Fruit fly (Drosophila melanogaster) Kc167 (cell line): Measurements from ENCODE around the gene Hsp27.

Experiments
- Myc ChIP-seq: fragments of >200 bp; optimal IDR thresholded peaks from 2 replicates; lab custom pipeline; 2017; ENCODE audit warnings: missing external identifiers
- Sin3A ChIP-seq: fragments of >200 bp; optimal IDR thresholded peaks from 2 replicates; lab custom pipeline; 2018; ENCODE audit warnings: missing external identifiers
- h ChIP-seq: fragments of >200 bp; optimal IDR thresholded peaks from 3 replicates; lab custom pipeline; 2018; ENCODE audit warnings: missing external identifiers
- insv ChIP-seq: fragments of >200 bp; optimal IDR thresholded peaks from 3 replicates; lab custom pipeline; 2018; ENCODE audit warnings: missing external identifiers
- psq ChIP-seq: fragments of >200 bp; optimal IDR thresholded peaks from 2 replicates; lab custom pipeline; 2017; ENCODE audit warnings: missing external identifiers
- ttk ChIP-seq: sonication (Bioruptor generic); optimal IDR thresholded peaks from 2 replicates; lab custom pipeline; 2017; ENCODE audit warnings: missing external identifiers

Gene Hsp27

DNA sequence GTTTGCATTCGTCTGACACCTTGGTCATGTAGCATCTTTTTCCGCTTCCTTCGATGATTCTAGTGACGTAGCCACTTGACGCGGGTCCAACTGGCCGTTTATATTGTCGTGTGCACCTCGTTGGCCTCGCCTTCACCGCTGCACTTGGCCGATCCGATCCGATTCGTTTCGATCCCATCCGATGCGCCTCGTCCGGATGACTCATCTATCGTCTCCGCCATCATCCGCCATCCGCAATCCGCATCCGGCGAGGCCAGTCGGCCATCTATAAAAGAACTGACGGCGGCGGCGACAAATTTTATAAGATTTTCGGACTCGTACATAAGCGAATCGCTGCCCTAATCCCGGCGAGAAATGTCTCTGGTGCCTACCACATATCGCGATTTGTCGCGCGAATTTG is 8.7 kb upstream of the Hsp27 start, which contains the start of gene CG4461:
Gene CG4461 (plus strand): TSS at position 301 of the 400 bp plus-strand sequence.
- TF ChIP-seq h (no peak), Myc (lab: Kevin White, UChicago) (no peak), ttk (lab: Kevin White, UChicago) (no peak), insv (lab: Kevin White, UChicago) (no peak), psq (lab: Kevin White, UChicago) (no peak), Sin3A (lab: Kevin White, UChicago) (no peak)

DNA sequence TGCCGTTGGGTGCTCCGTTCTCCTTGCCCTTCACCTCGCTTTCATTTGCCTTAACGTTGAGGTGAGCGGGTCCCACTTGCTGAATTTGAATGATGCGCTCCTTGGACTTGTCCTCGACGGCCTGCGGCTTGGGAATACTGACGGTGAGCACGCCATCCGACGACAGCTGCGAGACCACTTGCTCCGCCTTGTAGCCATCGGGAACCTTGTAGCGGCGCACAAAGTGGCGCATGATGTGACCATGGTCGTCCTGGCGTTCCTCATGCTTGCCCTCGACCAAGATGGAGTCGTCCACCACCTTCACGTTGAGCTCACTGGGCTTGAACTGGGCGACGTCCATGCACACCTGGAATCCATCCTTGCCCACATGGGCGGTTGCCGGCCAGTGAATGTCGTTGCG is 7.3 kb upstream of the Hsp27 start:
- no peak for TF ChIP-seq Myc (lab: Kevin White, UChicago)
- TF ChIP-seq h, result no peak
- no peak for TF ChIP-seq insv (lab: Kevin White, UChicago)
- TF ChIP-seq Sin3A (lab: Kevin White, UChicago), result no peak
- no peak for TF ChIP-seq psq (lab: Kevin White, UChicago)

DNA sequence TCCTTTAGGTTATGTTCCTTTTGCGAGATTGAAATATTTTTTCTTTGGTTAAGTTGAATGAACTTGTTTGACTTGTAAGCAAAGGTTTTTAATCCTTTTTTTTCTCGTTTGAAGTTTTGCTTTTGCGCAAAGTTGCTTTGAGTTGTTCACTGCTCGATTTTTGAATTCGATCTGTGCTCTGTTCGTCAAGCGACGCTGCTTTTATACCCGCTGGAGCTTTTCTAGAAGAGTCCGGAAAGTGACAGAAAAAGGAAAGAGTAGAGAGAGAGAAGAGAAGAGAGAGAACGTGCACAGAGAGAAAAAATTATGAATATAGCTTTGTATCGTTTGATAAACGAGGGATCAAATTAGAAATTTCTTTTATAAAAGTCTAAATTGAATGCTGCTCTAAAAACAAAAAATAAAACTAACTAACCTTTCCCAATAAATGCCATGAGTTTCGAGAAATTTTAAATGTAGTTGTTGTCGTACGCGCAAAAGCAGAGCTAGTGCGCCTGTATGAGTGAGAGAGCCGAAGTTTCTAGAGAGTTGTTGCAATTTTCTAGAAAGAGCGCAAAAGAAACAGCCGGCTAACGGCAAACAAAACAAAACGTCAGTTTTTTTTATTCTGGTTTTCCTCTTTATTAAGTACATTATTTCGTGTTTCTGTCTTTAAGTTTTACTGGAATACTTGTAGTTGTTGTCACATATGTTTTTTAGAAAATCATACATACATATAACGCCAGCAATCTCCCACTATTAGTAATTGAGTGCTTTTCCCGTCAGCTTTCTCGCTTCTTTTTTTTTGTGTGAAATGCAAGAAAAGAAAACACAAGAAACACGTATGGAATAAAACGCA is 6.4 kb upstream of the Hsp27 start, which contains the start of gene Hsp26:
Gene Hsp26 (minus strand): TSS at position 230 of the 838 bp plus-strand sequence.
- no peak for TF ChIP-seq Myc (lab: Kevin White, UChicago)
- no peak for TF ChIP-seq Sin3A (lab: Kevin White, UChicago)
- TF ChIP-seq h, result no peak

DNA sequence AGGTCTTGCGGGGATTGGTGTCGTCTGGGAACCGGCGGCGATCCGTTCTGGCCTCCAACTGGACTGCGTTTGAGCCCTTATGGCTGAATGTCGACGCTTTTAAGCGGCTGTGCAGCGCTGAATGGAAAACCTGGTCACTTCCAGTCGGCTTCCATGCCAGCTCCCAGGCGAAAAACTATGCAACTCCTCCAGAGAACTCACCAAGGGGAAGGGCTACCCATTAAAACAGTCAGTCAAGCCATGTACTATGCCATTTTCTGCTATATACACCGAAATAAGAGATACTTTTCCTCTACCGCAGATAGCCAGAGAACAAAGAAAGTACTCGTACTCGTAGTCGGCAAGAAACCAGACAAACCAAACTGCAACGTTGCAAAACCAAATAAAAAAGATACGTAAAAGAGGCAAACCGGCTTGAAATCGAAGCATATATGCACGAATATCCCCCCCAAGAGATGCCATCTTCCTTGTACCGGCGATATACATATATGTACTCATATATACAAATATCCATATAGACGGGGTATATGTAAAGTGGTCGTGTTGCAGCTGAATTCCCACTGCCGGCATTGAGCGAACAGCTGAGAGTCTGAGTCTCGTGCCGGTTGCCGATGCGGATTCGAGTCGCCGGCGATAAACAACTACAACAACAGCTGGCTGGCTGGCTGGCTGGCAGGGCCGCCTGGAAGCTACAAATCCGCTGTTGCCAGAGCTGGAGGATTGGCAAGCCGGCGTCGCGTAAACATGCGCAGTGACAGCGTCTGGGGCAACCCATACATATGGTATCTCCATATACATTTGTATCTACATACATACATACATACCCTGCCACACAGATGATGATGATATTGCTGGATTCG is 4.1 kb upstream of the Hsp27 start, which contains the start of gene Hsp67Ba:
Gene Hsp67Ba (minus strand): TSS at position 51 of the 860 bp plus-strand sequence.
- TF ChIP-seq h (no peak), insv (lab: Kevin White, UChicago) (no peak), ttk (lab: Kevin White, UChicago) (no peak), Sin3A (lab: Kevin White, UChicago) (no peak), Myc (lab: Kevin White, UChicago) (no peak), psq (lab: Kevin White, UChicago) (no peak)

DNA sequence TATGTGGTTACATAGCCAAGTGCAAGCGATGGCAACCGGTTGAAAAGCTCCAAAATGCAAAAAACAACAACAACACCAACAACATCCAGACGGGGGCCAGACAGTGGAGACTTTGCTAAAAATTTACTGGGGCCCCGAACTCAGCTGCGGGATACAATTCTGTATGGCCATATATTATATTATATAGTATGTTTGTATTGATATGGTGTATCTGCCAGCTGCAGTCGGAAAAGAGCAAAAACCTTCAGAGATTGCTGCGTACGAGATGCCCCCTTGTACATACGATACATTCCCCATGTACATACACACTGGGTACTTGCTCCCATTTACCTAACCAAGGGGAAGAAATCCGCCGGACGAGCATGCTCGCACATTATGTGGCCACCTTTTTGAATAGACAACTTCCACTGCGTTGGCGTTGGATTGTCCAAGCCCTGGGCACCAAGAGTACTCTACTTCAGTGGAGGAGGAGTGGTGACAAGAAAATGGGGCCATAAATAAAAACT is 3.5 kb upstream of the Hsp27 start:
- TF ChIP-seq Myc (lab: Kevin White, UChicago) (no peak), ttk (lab: Kevin White, UChicago) (no peak), h (no peak), psq (lab: Kevin White, UChicago) (no peak), Sin3A (lab: Kevin White, UChicago) (no peak), insv (lab: Kevin White, UChicago) (no peak)

DNA sequence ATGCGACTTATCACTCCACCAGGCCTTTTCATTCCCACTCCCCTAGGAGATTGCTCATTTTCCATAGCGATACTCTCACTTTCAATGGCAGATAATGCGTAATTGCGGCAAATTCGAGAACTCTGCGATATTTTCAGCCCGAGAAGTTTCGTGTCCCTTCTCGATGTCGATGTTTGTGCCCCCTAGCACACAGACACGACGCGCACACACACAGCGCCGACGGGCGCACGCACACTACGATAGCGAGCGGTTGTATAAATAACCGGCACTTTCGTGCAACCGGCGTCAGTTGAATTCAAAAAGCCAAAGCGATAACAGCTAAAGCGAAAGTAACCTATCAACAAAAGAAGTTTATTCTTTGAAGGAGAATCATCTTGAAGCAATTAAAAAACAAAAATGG is 2.3 kb upstream of the Hsp27 start, which contains the start of gene Hsp23:
Gene Hsp23 (plus strand): TSS at position 281 of the 400 bp plus-strand sequence.
- no peak for TF ChIP-seq h
- no peak for TF ChIP-seq ttk (lab: Kevin White, UChicago)
- TF ChIP-seq insv (lab: Kevin White, UChicago), result no peak
- no peak for TF ChIP-seq Sin3A (lab: Kevin White, UChicago)
- TF ChIP-seq psq (lab: Kevin White, UChicago), result no peak
- TF ChIP-seq Myc (lab: Kevin White, UChicago), result no peak

DNA sequence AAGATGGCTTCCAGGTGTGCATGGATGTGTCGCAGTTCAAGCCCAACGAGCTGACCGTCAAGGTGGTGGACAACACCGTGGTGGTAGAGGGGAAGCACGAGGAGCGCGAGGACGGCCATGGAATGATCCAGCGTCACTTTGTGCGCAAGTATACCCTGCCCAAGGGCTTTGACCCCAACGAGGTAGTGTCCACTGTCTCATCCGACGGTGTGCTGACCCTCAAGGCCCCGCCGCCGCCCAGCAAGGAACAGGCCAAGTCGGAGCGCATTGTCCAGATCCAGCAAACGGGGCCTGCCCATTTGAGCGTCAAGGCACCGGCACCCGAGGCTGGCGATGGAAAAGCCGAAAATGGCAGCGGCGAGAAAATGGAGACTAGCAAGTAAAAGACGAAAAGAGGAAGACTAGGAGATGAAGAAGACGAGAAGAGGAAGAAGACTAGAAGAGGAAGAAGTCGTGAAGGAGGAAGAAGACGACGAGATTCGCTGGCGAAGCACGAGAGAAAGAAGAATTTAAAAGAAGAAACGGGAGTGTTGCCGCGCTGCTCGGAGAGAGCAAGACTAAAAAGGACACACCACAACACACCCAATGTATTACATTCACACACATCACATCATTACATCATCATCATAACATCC is 699 bp downstream of the Hsp27 start:
- TF ChIP-seq Sin3A (lab: Kevin White, UChicago) (no peak), insv (lab: Kevin White, UChicago) (no peak), ttk (lab: Kevin White, UChicago) (no peak), psq (lab: Kevin White, UChicago) (no peak), Myc (lab: Kevin White, UChicago) (no peak), h (no peak)

DNA sequence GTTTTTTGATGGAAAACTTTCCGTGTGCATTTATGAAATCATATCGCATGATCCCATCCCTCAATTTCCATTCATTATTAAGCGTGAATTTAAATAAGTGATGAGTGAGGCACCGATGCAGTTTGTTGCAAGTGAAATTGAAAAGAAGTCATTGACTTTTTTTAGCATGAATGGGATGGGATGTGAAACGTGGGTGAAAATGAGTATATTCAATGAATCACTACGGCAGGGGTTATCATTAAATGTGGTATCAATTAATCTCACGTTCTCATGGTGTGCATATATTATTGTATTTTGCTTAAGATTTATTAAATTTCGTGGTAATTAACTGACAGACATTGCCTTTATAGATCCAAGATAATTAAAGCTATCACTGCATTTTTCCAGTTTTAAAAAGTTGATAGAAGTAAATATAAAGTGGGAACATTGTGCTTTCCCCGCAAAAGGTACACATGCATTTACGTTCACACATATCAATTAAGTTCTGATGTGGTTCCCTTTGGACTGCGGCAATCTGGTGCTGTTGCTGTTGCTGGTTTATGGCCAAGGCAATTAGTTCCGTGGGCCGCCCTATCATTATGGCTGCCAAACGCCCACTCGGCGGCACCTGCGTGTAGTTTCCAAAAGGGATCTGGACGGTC is 7.6 kb downstream of the Hsp27 start:
- TF ChIP-seq Sin3A (lab: Kevin White, UChicago) (no peak), insv (lab: Kevin White, UChicago) (no peak), ttk (lab: Kevin White, UChicago) (no peak), h (no peak), Myc (lab: Kevin White, UChicago) (no peak), psq (lab: Kevin White, UChicago) (no peak)

DNA sequence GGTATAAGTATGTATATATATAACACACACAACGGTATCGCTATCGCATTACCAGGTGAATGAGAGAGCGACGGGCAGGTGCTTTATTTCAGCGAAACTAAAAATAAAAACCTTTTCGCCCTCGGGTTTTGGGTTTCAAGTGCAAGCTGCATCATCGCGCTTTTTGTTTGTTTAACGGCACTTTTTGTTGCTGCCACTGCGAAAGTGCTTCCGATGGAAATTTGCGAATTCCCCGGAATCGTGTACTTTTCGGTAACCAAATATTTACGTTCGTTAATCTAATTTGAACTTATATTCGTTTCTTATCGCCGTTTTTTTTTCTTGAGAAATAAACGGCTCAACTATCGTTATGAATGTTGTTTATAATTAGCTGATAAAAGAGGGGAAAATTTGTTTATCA is 12.2 kb downstream of the Hsp27 start:
- no peak for TF ChIP-seq h
- no peak for TF ChIP-seq ttk (lab: Kevin White, UChicago)

DNA sequence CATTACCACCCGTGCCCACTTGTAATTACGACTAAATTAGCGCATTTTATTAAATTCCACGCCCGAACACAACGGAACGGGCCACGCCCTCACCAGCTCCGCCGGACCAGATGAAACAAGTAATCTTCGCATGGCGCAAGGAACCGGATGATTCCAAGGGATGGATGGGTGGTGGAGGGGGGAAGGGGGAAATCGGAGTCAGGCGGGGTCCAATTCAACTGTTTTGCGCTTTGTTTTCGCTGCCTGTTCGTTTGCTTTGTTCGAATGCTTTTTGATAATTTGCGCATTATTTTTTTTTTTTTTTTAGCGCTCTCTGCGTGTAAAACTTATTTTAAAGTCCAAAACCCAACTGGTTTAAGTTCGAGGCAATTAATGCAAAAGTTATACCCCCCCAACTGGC is 12.8 kb downstream of the Hsp27 start:
- no peak for TF ChIP-seq h
- no peak for TF ChIP-seq Sin3A (lab: Kevin White, UChicago)
- no peak for TF ChIP-seq Myc (lab: Kevin White, UChicago)
- TF ChIP-seq insv (lab: Kevin White, UChicago), result no peak
- TF ChIP-seq ttk (lab: Kevin White, UChicago), result no peak
- no peak for TF ChIP-seq psq (lab: Kevin White, UChicago)

DNA sequence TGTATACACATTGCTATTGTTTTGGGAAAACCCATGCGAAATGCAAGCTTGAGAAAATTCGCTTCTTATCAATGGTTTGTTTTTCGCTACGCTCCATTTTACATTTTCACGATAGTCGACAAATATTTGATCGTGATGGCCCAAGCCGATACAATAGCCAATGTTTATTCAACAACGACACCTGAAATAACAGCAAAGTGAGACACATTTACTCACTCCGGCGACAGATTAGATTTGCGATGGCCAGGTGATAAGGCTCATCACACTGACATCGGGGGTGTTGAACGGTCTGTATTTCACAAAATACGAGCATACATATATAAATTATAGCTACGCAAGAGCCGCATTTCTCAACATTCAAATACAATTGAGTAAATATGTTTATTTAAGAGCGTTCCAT is 13.3 kb downstream of the Hsp27 start:
- TF ChIP-seq Myc (lab: Kevin White, UChicago), result no peak
- no peak for TF ChIP-seq h
- no peak for TF ChIP-seq insv (lab: Kevin White, UChicago)
- TF ChIP-seq psq (lab: Kevin White, UChicago), result no peak
- TF ChIP-seq ttk (lab: Kevin White, UChicago), result no peak
- TF ChIP-seq Sin3A (lab: Kevin White, UChicago), result no peak
